Worm (Caenorhabditis elegans): ENCODE measurements around the gene rbmx-2.

rbmx-2 gene

DNA sequence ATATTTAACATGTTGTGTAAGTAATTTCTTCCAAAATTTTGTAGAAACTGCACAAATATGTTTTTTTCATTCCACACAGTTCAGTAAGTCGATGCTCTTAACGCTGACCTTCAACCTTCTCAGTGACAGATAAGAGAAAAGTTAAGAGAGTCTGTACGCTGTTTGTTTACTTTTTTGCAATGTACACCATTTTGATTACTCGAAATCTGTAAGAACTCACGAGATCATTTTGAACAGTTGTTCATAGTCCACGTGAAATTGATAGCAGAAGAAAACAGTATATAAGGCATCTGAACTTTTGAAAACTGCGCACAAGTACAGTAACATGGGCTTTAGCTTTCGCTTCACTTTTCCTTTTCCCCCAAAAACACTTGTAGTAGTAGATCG lies 18.0 kb downstream of the rbmx-2 start:
- no peak for TF ChIP-seq rec-8 (tag; optimal IDR thresholded peaks at IDR 0.05)
- TF ChIP-seq F22D6.2 (tag; optimal IDR thresholded peaks at IDR 0.05), result no peak
- TF ChIP-seq D2030.7 (GFP tag; IDR thresholded peaks at IDR 0.05), result no peak
- TF ChIP-seq hsf-1 (GFP tag; IDR thresholded peaks at IDR 0.05), result no peak
- TF ChIP-seq hmg-20 (GFP tag; IDR thresholded peaks at IDR 0.05), result no peak
- TF ChIP-seq nhr-90 (tag; optimal IDR thresholded peaks at IDR 0.05), result no peak
- TF ChIP-seq B0019.2 (GFP tag; conservative IDR thresholded peaks at IDR 0.05), result no peak
- TF ChIP-seq madf-6 (GFP tag; IDR thresholded peaks at IDR 0.05), result no peak
- TF ChIP-seq F23B12.7 (tag; optimal IDR thresholded peaks at IDR 0.05; ENCODE audit: insufficient read depth), result no peak

DNA sequence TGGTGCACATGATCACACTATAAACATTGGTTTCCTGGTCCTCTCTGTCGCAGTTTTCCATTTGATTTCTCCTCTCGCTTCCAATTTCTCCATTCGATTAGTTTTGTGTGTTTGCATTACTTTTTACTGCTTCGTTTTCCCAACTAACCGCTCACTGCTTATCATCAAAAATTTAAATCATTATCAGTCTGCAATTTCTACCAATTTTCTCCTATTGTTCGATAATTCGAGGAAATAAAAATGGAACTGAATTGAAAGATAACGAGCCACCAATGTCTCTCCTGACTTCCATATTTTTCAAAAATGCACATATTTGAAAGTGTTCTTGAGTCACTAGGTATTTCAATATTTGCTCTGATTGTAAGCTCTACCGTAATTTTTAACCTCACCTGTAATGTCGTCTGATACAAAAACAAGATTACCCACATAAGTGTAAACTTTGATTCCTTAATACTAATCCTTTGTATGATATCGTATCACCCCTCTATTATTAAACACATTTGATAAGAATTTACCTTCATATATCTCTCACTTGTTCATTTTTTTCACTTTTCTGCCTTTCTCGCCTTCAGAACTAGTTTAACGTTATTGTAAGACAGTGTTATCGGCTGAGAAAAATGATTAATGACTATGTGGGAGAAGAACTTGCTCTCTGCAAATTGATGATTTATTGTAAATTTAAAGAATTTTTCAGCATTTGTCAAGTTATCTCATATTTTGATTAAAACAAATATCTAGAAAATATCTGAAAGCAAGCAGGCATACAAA lies 18.6 kb downstream of the rbmx-2 start:
- TF ChIP-seq nfyb-1 (GFP tag; IDR thresholded peaks at IDR 0.05) (no peak), hlh-12 (tag; optimal IDR thresholded peaks at IDR 0.05) (no peak), egrh-3 (GFP tag; IDR thresholded peaks at IDR 0.05) (no peak), nhr-80 (tag; optimal IDR thresholded peaks at IDR 0.05) (peak; percentile 87), dox-1 (GFP tag; IDR thresholded peaks at IDR 0.05) (0 out of 2 replicates have a peak, but pooled peaks have one; percentile 11), ztf-18 (tag; optimal IDR thresholded peaks at IDR 0.05) (no peak)

ce11 chrII:6176154-6176897 lies 20.4 kb downstream of the rbmx-2 start:
- peak; percentile 38 for TF ChIP-seq somi-1 (GFP tag; optimal IDR thresholded peaks at IDR 0.05)
- peak; percentile 4 for TF ChIP-seq K12H6.12 (tag; optimal IDR thresholded peaks at IDR 0.05)
- no peak for TF ChIP-seq ztf-3 (GFP tag; optimal IDR thresholded peaks at IDR 0.05)
- no peak for TF ChIP-seq attf-5 (GFP tag; optimal IDR thresholded peaks at IDR 0.05)
- TF ChIP-seq lin-40 (tag; optimal IDR thresholded peaks at IDR 0.05), result peak; percentile 37

DNA sequence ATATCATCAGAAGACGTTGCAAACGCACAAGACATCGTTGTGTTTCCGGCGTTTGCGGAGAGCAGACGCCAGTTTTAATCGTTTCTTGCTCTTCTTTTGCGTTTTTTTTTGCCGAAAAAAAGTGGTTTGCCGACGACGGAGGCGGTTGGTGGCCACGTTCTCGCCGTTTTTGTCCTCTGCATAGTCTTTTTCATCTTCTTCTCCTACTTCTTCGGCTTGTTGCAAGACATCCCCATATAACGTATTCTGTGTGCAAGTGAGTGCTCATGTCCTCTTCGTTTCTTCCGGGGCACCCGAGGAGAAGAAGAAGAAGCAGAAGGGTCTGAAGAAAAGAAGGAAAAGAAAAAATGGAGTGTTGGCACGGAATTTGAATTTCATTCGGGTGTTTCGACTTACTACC lies 21.7 kb downstream of the rbmx-2 start:
- TF ChIP-seq mxl-1 (tag; optimal IDR thresholded peaks at IDR 0.05), result no peak
- no peak for TF ChIP-seq cebp-1 (GFP tag; IDR thresholded peaks at IDR 0.05)
- TF ChIP-seq cebp-1 (tag; optimal IDR thresholded peaks at IDR 0.05), result no peak
- TF ChIP-seq nhr-90 (tag; optimal IDR thresholded peaks at IDR 0.05), result no peak
- TF ChIP-seq sea-2 (GFP tag; IDR thresholded peaks at IDR 0.05), result no peak
- TF ChIP-seq ceh-79 (tag; optimal IDR thresholded peaks at IDR 0.05), result no peak
- TF ChIP-seq lin-35 (GFP tag; optimal IDR thresholded peaks at IDR 0.05), result peak in 1 of 3 experiments; percentile 0
- no peak for TF ChIP-seq gei-17 (GFP tag; optimal IDR thresholded peaks at IDR 0.05)
- TF ChIP-seq dox-1 (GFP tag; IDR thresholded peaks at IDR 0.05), result no peak

ce11 chrII:6173400-6173799 lies 23.3 kb downstream of the rbmx-2 start, which contains the start of gene F40H3.2:
Gene F40H3.2 (plus strand): TSS chrII:6173649.
- TF ChIP-seq ztf-25 (GFP tag; IDR thresholded peaks at IDR 0.05) (no peak), T26A5.8 (tag; optimal IDR thresholded peaks at IDR 0.05) (no peak)

- TF ChIP-seq bed-1 (GFP tag; IDR thresholded peaks at IDR 0.05), result no peak
- no peak for TF ChIP-seq die-1 (tag; optimal IDR thresholded peaks at IDR 0.05)
- no peak for TF ChIP-seq gei-17 (GFP tag; optimal IDR thresholded peaks at IDR 0.05)
- TF ChIP-seq let-607 (tag; optimal IDR thresholded peaks at IDR 0.05), result no peak
- no peak for TF ChIP-seq lsy-27 (tag; optimal IDR thresholded peaks at IDR 0.05; ENCODE audit: borderline replicate concordance, insufficient read depth)
- TF ChIP-seq ama-1 (optimal IDR thresholded peaks at IDR 0.05), result no peak
- no peak for TF ChIP-seq ama-1 (GFP tag; optimal IDR thresholded peaks at IDR 0.05)
- TF ChIP-seq snpc-4 (GFP tag; optimal IDR thresholded peaks at IDR 0.05), result no peak
- TF ChIP-seq snpc-4 (tag; optimal IDR thresholded peaks at IDR 0.05), result no peak
- TF ChIP-seq repo-1 (tag; optimal IDR thresholded peaks at IDR 0.05), result no peak
- no peak for TF ChIP-seq hsf-1 (GFP tag; IDR thresholded peaks at IDR 0.05)
- no peak for TF ChIP-seq lag-1 (GFP tag; IDR thresholded peaks at IDR 0.05)
- TF ChIP-seq Y79H2A.3 (GFP tag; conservative IDR thresholded peaks at IDR 0.05), result no peak
Observed at ce11 chrII:6171228-6171627, 25.5 kb downstream of the rbmx-2 start, which contains the start of gene F40H3.3. Gene F40H3.3 (plus strand): TSS chrII:6171507.
